Fruit fly (Drosophila melanogaster) whole organism, wandering third instar larva: ENCODE measurements around the gene CG11327.

Source experiments
- Abd-B ChIP-seq: fragments of >200 bp; optimal IDR thresholded peaks from 2 replicates; lab custom pipeline; 2017; ENCODE audit warnings: missing biosample characterization, missing genetic modification characterization
- CG32264 ChIP-seq: fragments of 200-800 bp; sonication (Bioruptor generic); optimal IDR thresholded peaks from 2 replicates; lab custom pipeline; 2016; ENCODE audit warnings: missing biosample characterization, missing genetic modification characterization
- CG9705 ChIP-seq: fragments of 200-800 bp; sonication (Bioruptor generic); optimal IDR thresholded peaks from 2 replicates; lab custom pipeline; 2018; ENCODE audit warnings: missing biosample characterization, mild to moderate bottlenecking, missing genetic modification characterization
- CrebA ChIP-seq: fragments of 200-800 bp; sonication (Bioruptor generic); optimal IDR thresholded peaks from 2 replicates; lab custom pipeline; 2016; ENCODE audit warnings: missing biosample characterization, mild to moderate bottlenecking, missing genetic modification characterization, borderline replicate concordance
- Dfd ChIP-seq: fragments of >200 bp; optimal IDR thresholded peaks from 2 replicates; lab custom pipeline; 2017; ENCODE audit warnings: missing biosample characterization, missing genetic modification characterization
- Dif ChIP-seq: fragments of 200-275, 200-300 bp; sonication (Bioruptor generic); optimal IDR thresholded peaks from 2 replicates; lab custom pipeline; 2018; ENCODE audit warnings: missing biosample characterization, missing genetic modification characterization; ENCODE audit not compliant: partially characterized antibody
- GATAd ChIP-seq: sonication (Bioruptor generic); optimal IDR thresholded peaks from 2 replicates; lab custom pipeline; 2016; ENCODE audit warnings: missing biosample characterization, missing genetic modification characterization
- HLH106 ChIP-seq: fragments of 200-800 bp; optimal IDR thresholded peaks from 3 replicates; lab custom pipeline; 2019; ENCODE audit warnings: missing biosample characterization, mild to moderate bottlenecking, missing genetic modification characterization, moderate library complexity
- Hnf4 ChIP-seq: fragments of 200-800 bp; sonication (Bioruptor generic); optimal IDR thresholded peaks from 2 replicates; lab custom pipeline; 2016; ENCODE audit warnings: missing biosample characterization, mild to moderate bottlenecking, missing genetic modification characterization
- Hr78 ChIP-seq: fragments of >200 bp; optimal IDR thresholded peaks from 2 replicates; lab custom pipeline; 2017; ENCODE audit warnings: missing biosample characterization, missing genetic modification characterization
- Hr83 ChIP-seq: fragments of 200-300 bp; sonication (Bioruptor generic); optimal IDR thresholded peaks from 2 replicates; lab custom pipeline; 2016; ENCODE audit warnings: missing biosample characterization, mild to moderate bottlenecking, missing genetic modification characterization, moderate library complexity; ENCODE audit not compliant: poor library complexity, severe bottlenecking
- Jra ChIP-seq: sonication (Bioruptor generic); optimal IDR thresholded peaks from 2 replicates; lab custom pipeline; 2016; ENCODE audit warnings: missing biosample characterization, missing genetic modification characterization
- Mio ChIP-seq: sonication (Bioruptor generic); optimal IDR thresholded peaks from 2 replicates; lab custom pipeline; 2016; ENCODE audit warnings: missing biosample characterization, missing genetic modification characterization
- Myc ChIP-seq: fragments of >200 bp; optimal IDR thresholded peaks from 2 replicates; lab custom pipeline; 2017
- N ChIP-seq: fragments of >200 bp; optimal IDR thresholded peaks from 2 replicates; lab custom pipeline; 2018; ENCODE audit warnings: missing biosample characterization, missing external identifiers, missing genetic modification characterization
- OdsH ChIP-seq: fragments of 200-800 bp; sonication (Bioruptor generic); optimal IDR thresholded peaks from 2 replicates; lab custom pipeline; 2016; ENCODE audit warnings: missing biosample characterization, mild to moderate bottlenecking, missing genetic modification characterization
- Rel ChIP-seq, 2 experiments: fragments of 200-800 bp; sonication (Bioruptor generic) in 1 of 2; optimal IDR thresholded peaks; 2 replicates in 1 of 2; 3 replicates in 1 of 2; lab custom pipeline; 2016 to 2019; ENCODE audit warnings: mild to moderate bottlenecking in 2 of 2, missing biosample characterization in 2 of 2, missing genetic modification characterization in 2 of 2, moderate library complexity in 1 of 2
- Sp1 ChIP-seq: fragments of 200-800 bp; sonication (Bioruptor generic); optimal IDR thresholded peaks from 3 replicates; lab custom pipeline; 2019; ENCODE audit warnings: missing biosample characterization, mild to moderate bottlenecking, missing genetic modification characterization, moderate library complexity
- Vsx2 ChIP-seq: fragments of 200-300, 225-300 bp; sonication (Bioruptor generic); optimal IDR thresholded peaks from 2 replicates; lab custom pipeline; 2018; ENCODE audit warnings: missing biosample characterization, missing genetic modification characterization; ENCODE audit not compliant: partially characterized antibody
- br ChIP-seq: fragments of 200-800 bp; sonication (Bioruptor generic); optimal IDR thresholded peaks from 2 replicates; lab custom pipeline; 2016; ENCODE audit warnings: missing biosample characterization, missing genetic modification characterization
- brk ChIP-seq: fragments of 200-800 bp; sonication (Bioruptor generic); optimal IDR thresholded peaks from 2 replicates; lab custom pipeline; 2016; ENCODE audit warnings: missing biosample characterization, mild to moderate bottlenecking, missing genetic modification characterization
- dl ChIP-seq, 2 experiments: fragments of 175-275, 200-275 bp in 1 of 2; fragments of 200-275 bp in 1 of 2; sonication (Bioruptor generic); optimal IDR thresholded peaks; lab custom pipeline; 2018; ENCODE audit warnings: mild to moderate bottlenecking in 2 of 2, missing biosample characterization in 2 of 2, missing genetic modification characterization in 2 of 2, moderate library complexity in 2 of 2; ENCODE audit not compliant: partially characterized antibody in 2 of 2, insufficient read depth in 1 of 2
- dmrt93B ChIP-seq: fragments of 200-800 bp; sonication (Bioruptor generic); optimal IDR thresholded peaks from 2 replicates; lab custom pipeline; 2018; ENCODE audit warnings: missing biosample characterization, mild to moderate bottlenecking, missing genetic modification characterization
- dsf ChIP-seq: sonication (Bioruptor generic); optimal IDR thresholded peaks from 2 replicates; lab custom pipeline; 2016; ENCODE audit warnings: missing biosample characterization, missing genetic modification characterization, borderline replicate concordance
- ey ChIP-seq: fragments of 200-800 bp; sonication (Bioruptor generic); optimal IDR thresholded peaks from 2 replicates; lab custom pipeline; 2016; ENCODE audit warnings: missing biosample characterization, missing genetic modification characterization
- foxo ChIP-seq, 2 experiments: fragments of 200-800 bp; sonication (Bioruptor generic); optimal IDR thresholded peaks; 2 replicates in 1 of 2; 3 replicates in 1 of 2; lab custom pipeline; 2016 to 2017; ENCODE audit warnings: missing biosample characterization in 2 of 2, missing genetic modification characterization in 2 of 2
- fru ChIP-seq: fragments of 200-800 bp; sonication (Bioruptor generic); optimal IDR thresholded peaks from 3 replicates; lab custom pipeline; 2016; ENCODE audit warnings: missing biosample characterization, mild to moderate bottlenecking, missing genetic modification characterization
- h ChIP-seq: fragments of 200-800 bp; sonication (Bioruptor generic); optimal IDR thresholded peaks from 3 replicates; lab custom pipeline; 2016; ENCODE audit warnings: missing biosample characterization, mild to moderate bottlenecking, missing genetic modification characterization
- jim ChIP-seq: fragments of 175-275, 200-325 bp; sonication (Bioruptor generic); optimal IDR thresholded peaks from 2 replicates; lab custom pipeline; 2016; ENCODE audit warnings: missing biosample characterization, mild to moderate bottlenecking, missing genetic modification characterization
- lola ChIP-seq: fragments of >200 bp; optimal IDR thresholded peaks from 2 replicates; lab custom pipeline; 2017; ENCODE audit warnings: missing biosample characterization, missing genetic modification characterization
- pan ChIP-seq: fragments of >200 bp; optimal IDR thresholded peaks from 2 replicates; lab custom pipeline; 2017
- psq ChIP-seq: fragments of 200-800 bp; sonication (Bioruptor generic); optimal IDR thresholded peaks from 3 replicates; lab custom pipeline; 2017; ENCODE audit warnings: missing biosample characterization, mild to moderate bottlenecking, missing genetic modification characterization, moderate library complexity
- rgr ChIP-seq: fragments of 200-800 bp; sonication (Bioruptor generic); optimal IDR thresholded peaks from 3 replicates; lab custom pipeline; 2016; ENCODE audit warnings: missing biosample characterization, mild to moderate bottlenecking, missing genetic modification characterization
- sage ChIP-seq: fragments of 200-800 bp; sonication (Bioruptor generic); optimal IDR thresholded peaks from 2 replicates; lab custom pipeline; 2016; ENCODE audit warnings: missing biosample characterization, mild to moderate bottlenecking, missing genetic modification characterization
- sv ChIP-seq: fragments of 200-800 bp; sonication (Bioruptor generic); optimal IDR thresholded peaks from 3 replicates; lab custom pipeline; 2016; ENCODE audit warnings: missing biosample characterization, missing genetic modification characterization
- tai ChIP-seq: sonication (Bioruptor generic); optimal IDR thresholded peaks from 2 replicates; lab custom pipeline; 2016; ENCODE audit warnings: missing biosample characterization, missing genetic modification characterization
- usp ChIP-seq: fragments of >200 bp; optimal IDR thresholded peaks from 2 replicates; lab custom pipeline; 2017; ENCODE audit warnings: missing biosample characterization, missing genetic modification characterization
- woc ChIP-seq: sonication (Bioruptor generic); optimal IDR thresholded peaks from 2 replicates; lab custom pipeline; 2016; ENCODE audit warnings: missing biosample characterization, mild to moderate bottlenecking, missing genetic modification characterization

Gene CG11327

dm6 chr2L:6648163-6648628 lies 38.3 kb downstream of the CG11327 start:
- TF ChIP-seq dl (GFP tag; optimal IDR thresholded peaks at IDR 0.05; lab: Kevin White, UChicago; ENCODE audit: insufficient read depth in 1 of 2, partially characterized antibody in 2 of 2) (no peak), foxo (GFP tag; optimal IDR thresholded peaks at IDR 0.05; lab: Kevin White, UChicago) (peak in 1 of 2 experiments; percentile 96), Hnf4 (GFP tag; lab: Kevin White, UChicago) (no peak), HLH106 (tag; lab: Kevin White, UChicago) (peak; percentile 93), Dif (no peak), br (GFP tag; lab: Kevin White, UChicago) (peak; percentile 93), Vsx2 (GFP tag; lab: Kevin White, UChicago) (no peak), psq (peak; percentile 88), N (GFP tag; lab: Kevin White, UChicago) (no peak), Hr78 (GFP tag; lab: Kevin White, UChicago) (no peak), sv (GFP tag; lab: Kevin White, UChicago) (peak; percentile 95), CrebA (GFP tag; lab: Kevin White, UChicago) (no peak), Dfd (GFP tag; lab: Kevin White, UChicago) (no peak), Sp1 (GFP tag; lab: Kevin White, UChicago) (peak; percentile 90), GATAd (GFP tag; lab: Kevin White, UChicago) (peak; percentile 55), woc (peak; percentile 86), jim (GFP tag; lab: Kevin White, UChicago) (no peak), ey (peak; percentile 90), tai (no peak), rgr (GFP tag; lab: Kevin White, UChicago) (peak; percentile 95), Hr83 (GFP tag; lab: Kevin White, UChicago) (no peak), usp (no peak), pan (lab: Kevin White, UChicago) (no peak), Mio (GFP tag; lab: Kevin White, UChicago) (peak; percentile 35), lola (GFP tag; lab: Kevin White, UChicago) (no peak), Abd-B (GFP tag; lab: Kevin White, UChicago) (no peak), sage (no peak), Rel (GFP tag; optimal IDR thresholded peaks at IDR 0.05; lab: Kevin White, UChicago) (peak; percentile 72), Rel (tag; optimal IDR thresholded peaks at IDR 0.05; lab: Kevin White, UChicago) (peak; percentile 69), CG9705 (GFP tag; lab: Kevin White, UChicago) (peak; percentile 87), CG32264 (peak; percentile 72), Jra (GFP tag; lab: Kevin White, UChicago) (peak; percentile 57), fru (peak; percentile 93), brk (no peak), OdsH (peak; percentile 92), dsf (peak; percentile 42), Myc (lab: Kevin White, UChicago) (no peak), dmrt93B (GFP tag; lab: Kevin White, UChicago) (no peak), h (GFP tag; lab: Kevin White, UChicago) (peak; percentile 94)

dm6 chr2L:6647103-6647711 lies 39.3 kb downstream of the CG11327 start:
- TF ChIP-seq Mio (GFP tag; lab: Kevin White, UChicago) (no peak), CG9705 (GFP tag; lab: Kevin White, UChicago) (peak; percentile 40), Vsx2 (GFP tag; lab: Kevin White, UChicago) (no peak), Myc (lab: Kevin White, UChicago) (no peak), Hr78 (GFP tag; lab: Kevin White, UChicago) (no peak), foxo (GFP tag; optimal IDR thresholded peaks at IDR 0.05; lab: Kevin White, UChicago) (peak; percentile 42 to 93), h (GFP tag; lab: Kevin White, UChicago) (peak; percentile 93), brk (peak; percentile 56), fru (peak; percentile 93), psq (peak; percentile 94), woc (peak; percentile 76), dl (GFP tag; optimal IDR thresholded peaks at IDR 0.05; lab: Kevin White, UChicago; ENCODE audit: insufficient read depth in 1 of 2, partially characterized antibody in 2 of 2) (peak in 1 of 2 experiments; percentile 4), rgr (GFP tag; lab: Kevin White, UChicago) (peak; percentile 93), GATAd (GFP tag; lab: Kevin White, UChicago) (peak; percentile 28), sage (peak; percentile 68), OdsH (peak; percentile 88), Hnf4 (GFP tag; lab: Kevin White, UChicago) (peak; percentile 88), dmrt93B (GFP tag; lab: Kevin White, UChicago) (peak; percentile 64), Sp1 (GFP tag; lab: Kevin White, UChicago) (peak; percentile 85), dsf (peak; percentile 62), br (GFP tag; lab: Kevin White, UChicago) (peak; percentile 91), pan (lab: Kevin White, UChicago) (no peak), N (GFP tag; lab: Kevin White, UChicago) (no peak), ey (peak; percentile 90), sv (GFP tag; lab: Kevin White, UChicago) (peak; percentile 95), Rel (GFP tag; optimal IDR thresholded peaks at IDR 0.05; lab: Kevin White, UChicago) (no peak), Rel (tag; optimal IDR thresholded peaks at IDR 0.05; lab: Kevin White, UChicago) (peak; percentile 97), CG32264 (peak; percentile 85), HLH106 (tag; lab: Kevin White, UChicago) (peak; percentile 81), Jra (GFP tag; lab: Kevin White, UChicago) (peak; percentile 48)
